Fruit fly (Drosophila melanogaster): ENCODE measurements around the gene spen.

spen gene

dm6 chr2L:166115-167069 lies 7.6 kb downstream of the spen start:
- peak; percentile 100 for TF ChIP-seq cic (GFP tag; optimal IDR thresholded peaks at IDR 0.05)
- peak; percentile 95 for TF ChIP-seq CG5204 (GFP tag; optimal IDR thresholded peaks at IDR 0.05)
- peak; percentile 97 for TF ChIP-seq toe (GFP tag; optimal IDR thresholded peaks at IDR 0.05)
- peak; percentile 95 for TF ChIP-seq Crg-1 (GFP tag; optimal IDR thresholded peaks at IDR 0.05)
- peak; percentile 96 for TF ChIP-seq CG7101 (tag; optimal IDR thresholded peaks at IDR 0.05)
- TF ChIP-seq Hr96 (GFP tag; optimal IDR thresholded peaks at IDR 0.05): peak; percentile 95
- TF ChIP-seq Clk (GFP tag; optimal IDR thresholded peaks at IDR 0.05): peak; percentile 100
- peak; percentile 98 for TF ChIP-seq CG33017 (tag; optimal IDR thresholded peaks at IDR 0.05)
- peak; percentile 86 for TF ChIP-seq CG14711 (tag; optimal IDR thresholded peaks at IDR 0.05)
- peak; percentile 99 for TF ChIP-seq CG7045 (GFP tag; optimal IDR thresholded peaks at IDR 0.05)
- TF ChIP-seq tj (GFP tag; optimal IDR thresholded peaks at IDR 0.05): peak; percentile 99
- peak; percentile 100 for TF ChIP-seq CG11617 (GFP tag; optimal IDR thresholded peaks at IDR 0.05)
- peak; percentile 100 for TF ChIP-seq kay (GFP tag; ENCODE audit: borderline replicate concordance)
- peak; percentile 91 for TF ChIP-seq pad (GFP tag; optimal IDR thresholded peaks at IDR 0.05)
- TF ChIP-seq bab1 (GFP tag; optimal IDR thresholded peaks at IDR 0.05): peak; percentile 98
- TF ChIP-seq ovo (GFP tag; optimal IDR thresholded peaks at IDR 0.05): peak; percentile 99
- TF ChIP-seq CG12768 (GFP tag; optimal IDR thresholded peaks at IDR 0.05): peak; percentile 100
- TF ChIP-seq cnc (optimal IDR thresholded peaks at IDR 0.05): no peak
- peak; percentile 83 for TF ChIP-seq CG1620 (GFP tag; optimal IDR thresholded peaks at IDR 0.05)
- TF ChIP-seq Mnt (GFP tag; optimal IDR thresholded peaks at IDR 0.05): peak; percentile 98

dm6 chr2L:168270-168901 lies 9.6 kb downstream of the spen start:
- TF ChIP-seq CG7101 (tag; optimal IDR thresholded peaks at IDR 0.05): no peak
- no peak for TF ChIP-seq ovo (GFP tag; optimal IDR thresholded peaks at IDR 0.05)
- TF ChIP-seq tj (GFP tag; optimal IDR thresholded peaks at IDR 0.05): peak; percentile 78
- TF ChIP-seq kay (GFP tag; ENCODE audit: borderline replicate concordance): no peak
- TF ChIP-seq cnc (optimal IDR thresholded peaks at IDR 0.05): peak in 1 of 2 experiments; percentile 27
- TF ChIP-seq cic (GFP tag; optimal IDR thresholded peaks at IDR 0.05): peak; percentile 30

- peak; percentile 69 for TF ChIP-seq cic (GFP tag; optimal IDR thresholded peaks at IDR 0.05)
- TF ChIP-seq Mnt (GFP tag; optimal IDR thresholded peaks at IDR 0.05): no peak
- peak; percentile 1 for TF ChIP-seq bab1 (GFP tag; optimal IDR thresholded peaks at IDR 0.05)
- no peak for TF ChIP-seq CG11617 (GFP tag; optimal IDR thresholded peaks at IDR 0.05)
- TF ChIP-seq kay (GFP tag; ENCODE audit: borderline replicate concordance): peak; percentile 89
- peak; percentile 17 for TF ChIP-seq CG12768 (GFP tag; optimal IDR thresholded peaks at IDR 0.05)
Measured at dm6 chr2L:170383-170782, 11.6 kb downstream of the spen start.

dm6 chr2L:171499-172250 lies 12.8 kb downstream of the spen start:
- TF ChIP-seq CG5204 (GFP tag; optimal IDR thresholded peaks at IDR 0.05) (no peak), bab1 (GFP tag; optimal IDR thresholded peaks at IDR 0.05) (no peak), CG14711 (tag; optimal IDR thresholded peaks at IDR 0.05) (no peak), CG33017 (tag; optimal IDR thresholded peaks at IDR 0.05) (no peak), pad (GFP tag; optimal IDR thresholded peaks at IDR 0.05) (no peak), CG7045 (GFP tag; optimal IDR thresholded peaks at IDR 0.05) (no peak), toe (GFP tag; optimal IDR thresholded peaks at IDR 0.05) (no peak)

- TF ChIP-seq CG7045 (GFP tag; optimal IDR thresholded peaks at IDR 0.05): no peak
- peak; percentile 73 for TF ChIP-seq kay (GFP tag; ENCODE audit: borderline replicate concordance)
- no peak for TF ChIP-seq Crg-1 (GFP tag; optimal IDR thresholded peaks at IDR 0.05)
Measured at dm6 chr2L:175727-176126, 16.9 kb downstream of the spen start.

dm6 chr2L:179119-179518 lies 20.3 kb downstream of the spen start:
- no peak for TF ChIP-seq kay (GFP tag; ENCODE audit: borderline replicate concordance)
- TF ChIP-seq pad (GFP tag; optimal IDR thresholded peaks at IDR 0.05): peak; percentile 46

- no peak for TF ChIP-seq CG1620 (GFP tag; optimal IDR thresholded peaks at IDR 0.05)
- TF ChIP-seq cnc (optimal IDR thresholded peaks at IDR 0.05): peak in 1 of 2 experiments; percentile 42
- TF ChIP-seq CG7045 (GFP tag; optimal IDR thresholded peaks at IDR 0.05): no peak
- TF ChIP-seq CG12768 (GFP tag; optimal IDR thresholded peaks at IDR 0.05): no peak
- TF ChIP-seq ovo (GFP tag; optimal IDR thresholded peaks at IDR 0.05): no peak
- TF ChIP-seq tj (GFP tag; optimal IDR thresholded peaks at IDR 0.05): peak; percentile 1
- no peak for TF ChIP-seq Clk (GFP tag; optimal IDR thresholded peaks at IDR 0.05)
Measured at dm6 chr2L:181020-181419, 22.2 kb downstream of the spen start.
